Worm (Caenorhabditis elegans): ENCODE data around the gene F55H2.7.

ce11 chrIII:9501072-9501471 is 15.0 kb downstream of the F55H2.7 start:
- TF ChIP-seq skn-1 (tag; optimal IDR thresholded peaks at IDR 0.05) (no peak), dsc-1 (tag; optimal IDR thresholded peaks at IDR 0.05) (no peak), lin-15B (tag; optimal IDR thresholded peaks at IDR 0.05) (no peak), snpc-4 (tag; optimal IDR thresholded peaks at IDR 0.05) (no peak), elt-2 (tag; optimal IDR thresholded peaks at IDR 0.05) (no peak), C16A3.4 (tag; optimal IDR thresholded peaks at IDR 0.05) (no peak), C34B4.2 (tag; optimal IDR thresholded peaks at IDR 0.05) (no peak), aly-2 (tag; optimal IDR thresholded peaks at IDR 0.05) (no peak), sox-4 (tag; optimal IDR thresholded peaks at IDR 0.05) (no peak), blmp-1 (tag; optimal IDR thresholded peaks at IDR 0.05) (no peak), egl-27 (tag; optimal IDR thresholded peaks at IDR 0.05) (no peak), nhr-237 (tag; optimal IDR thresholded peaks at IDR 0.05) (no peak), rnt-1 (tag; optimal IDR thresholded peaks at IDR 0.05) (no peak), ztf-11 (tag; optimal IDR thresholded peaks at IDR 0.05) (no peak)

Measured in whole organism, L1 larva.